Worm (Caenorhabditis elegans) whole organism, L2 larva: ENCODE data around the gene eif-2D.

Experiments
- F13H6.1 ChIP-seq: sonication (generic microtip); optimal IDR thresholded peaks from 2 replicates; lab custom pipeline; 2016; ENCODE audit warnings: missing genetic modification characterization, missing compliant biosample characterization
- ZK546.5 ChIP-seq: sonication (generic microtip); optimal IDR thresholded peaks from 2 replicates; lab custom pipeline; 2017; ENCODE audit warnings: missing biosample characterization, missing genetic modification characterization
- alr-1 ChIP-seq: fragments of 150-350 bp; optimal IDR thresholded peaks from 2 replicates; lab custom pipeline; 2014; ENCODE audit warnings: missing biosample characterization, missing genetic modification characterization
- ama-1 ChIP-seq: fragments of 150-350 bp; optimal IDR thresholded peaks from 2 replicates; lab custom pipeline; 2018; ENCODE audit warnings: inconsistent platforms
- lin-13 ChIP-seq: fragments of 150-350 bp; optimal IDR thresholded peaks from 2 replicates; lab custom pipeline; 2014; ENCODE audit warnings: missing biosample characterization, missing genetic modification reagents, missing genetic modification characterization
- nhr-23 ChIP-seq: fragments of 150-350 bp; optimal IDR thresholded peaks from 2 replicates; lab custom pipeline; 2014; ENCODE audit warnings: missing biosample characterization, missing genetic modification reagents, missing genetic modification characterization
- unc-39 ChIP-seq: fragments of 150-350 bp; optimal IDR thresholded peaks from 2 replicates; lab custom pipeline; 2014; ENCODE audit warnings: missing biosample characterization, missing genetic modification characterization
- ztf-11 ChIP-seq: sonication (generic microtip); optimal IDR thresholded peaks from 2 replicates; lab custom pipeline; 2017; ENCODE audit warnings: missing biosample characterization, missing genetic modification characterization

DNA sequence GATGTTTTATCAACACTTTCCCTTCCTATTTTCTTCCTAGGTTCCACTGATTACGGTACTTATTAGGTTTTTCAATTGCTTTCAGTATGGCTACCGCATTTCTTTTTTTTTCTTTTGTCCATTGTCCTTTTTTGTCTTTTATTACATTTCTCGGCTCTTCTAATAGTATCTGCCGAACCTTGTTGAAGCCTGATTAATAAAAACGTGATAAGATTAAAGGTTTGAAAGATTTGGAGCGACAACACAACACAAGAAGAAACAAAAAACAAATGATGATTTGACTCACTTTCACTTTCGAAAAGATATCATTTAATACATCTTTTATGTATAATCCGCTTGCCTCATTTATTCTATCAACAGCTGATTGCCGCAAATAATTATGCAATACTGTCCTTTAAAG is 26.5 kb upstream of the eif-2D start, which contains the start of gene C25H3.15:
- TF ChIP-seq unc-39 (tag; lab: Kevin White, UChicago), result no peak
- no peak for TF ChIP-seq ztf-11 (tag; lab: Kevin White, UChicago)
- TF ChIP-seq ama-1 (lab: Kevin White, UChicago), result no peak
- TF ChIP-seq lin-13 (GFP tag; lab: Kevin White, UChicago), result no peak
- TF ChIP-seq ZK546.5 (tag; lab: Kevin White, UChicago), result no peak
- no peak for TF ChIP-seq nhr-23 (tag; lab: Kevin White, UChicago)
- TF ChIP-seq alr-1, result no peak
- no peak for TF ChIP-seq F13H6.1 (tag; lab: Kevin White, UChicago)
